Worm (Caenorhabditis elegans): ENCODE measurements around the gene srsx-18.

The srsx-18 gene

DNA sequence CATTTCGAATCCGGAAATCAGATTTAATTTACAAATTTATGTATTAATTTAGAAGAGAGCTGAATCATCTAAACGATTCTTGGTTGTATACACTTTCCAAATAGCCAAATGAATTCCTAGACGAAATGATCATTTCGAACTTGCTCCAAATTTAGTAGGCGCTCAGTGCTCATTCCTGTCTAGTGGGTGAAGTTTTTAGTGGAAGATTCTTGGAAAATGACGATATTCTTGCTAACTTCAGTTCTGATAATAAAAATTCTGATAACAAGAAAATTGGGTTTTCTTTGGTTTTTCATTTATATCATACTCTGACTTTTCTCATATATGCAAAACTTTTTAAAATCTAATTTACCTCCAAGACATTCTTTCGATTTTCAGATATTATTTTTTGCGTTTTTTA, 575 bp upstream of the srsx-18 start:
- TF ChIP-seq nhr-71 (tag; optimal IDR thresholded peaks at IDR 0.05) (peak; percentile 47), ceh-82 (tag; optimal IDR thresholded peaks at IDR 0.05) (no peak), fkh-8 (tag; optimal IDR thresholded peaks at IDR 0.05) (peak; percentile 38), dsc-1 (tag; optimal IDR thresholded peaks at IDR 0.05) (peak; percentile 75), nhr-47 (tag; optimal IDR thresholded peaks at IDR 0.05) (peak; percentile 63)

ce11 chrV:5927347-5927746, 5.0 kb downstream of the srsx-18 start, which contains the start of gene srsx-17:
Gene srsx-17, plus strand, starts transcription at chrV:5927647.
- no peak for TF ChIP-seq ztf-4 (tag; optimal IDR thresholded peaks at IDR 0.05)
- TF ChIP-seq fkh-8 (tag; optimal IDR thresholded peaks at IDR 0.05), result no peak
- TF ChIP-seq efl-1 (optimal IDR thresholded peaks at IDR 0.05), result no peak
- peak in 1 of 2 experiments; percentile 18 for TF ChIP-seq efl-1 (GFP tag; optimal IDR thresholded peaks at IDR 0.05 in 1 of 2)

- TF ChIP-seq efl-1 (optimal IDR thresholded peaks at IDR 0.05), result no peak
- TF ChIP-seq efl-1 (GFP tag; optimal IDR thresholded peaks at IDR 0.05 in 1 of 2), result peak in 1 of 2 experiments; percentile 89
- TF ChIP-seq pax-3 (tag; optimal IDR thresholded peaks at IDR 0.05), result no peak
Observed at ce11 chrV:5928006-5928405, 5.7 kb downstream of the srsx-18 start.

ce11 chrV:5930588-5930987, 8.3 kb downstream of the srsx-18 start, which contains the start of gene galt-1:
Gene galt-1, plus strand, starts transcription at chrV:5930905.
- TF ChIP-seq elt-2 (tag; optimal IDR thresholded peaks at IDR 0.05) (peak; percentile 37), lin-39 (tag; optimal IDR thresholded peaks at IDR 0.05) (no peak)

- TF ChIP-seq nhr-20 (tag; optimal IDR thresholded peaks at IDR 0.05) (no peak), ceh-88 (GFP tag; IDR thresholded peaks at IDR 0.05) (no peak), ztf-11 (tag; optimal IDR thresholded peaks at IDR 0.05) (no peak), ces-1 (GFP tag; optimal IDR thresholded peaks at IDR 0.05) (no peak), elt-3 (tag; optimal IDR thresholded peaks at IDR 0.05) (no peak), fkh-8 (tag; optimal IDR thresholded peaks at IDR 0.05) (no peak), blmp-1 (tag; optimal IDR thresholded peaks at IDR 0.05) (no peak), unc-130 (tag; optimal IDR thresholded peaks at IDR 0.05) (no peak), mdl-1 (tag; optimal IDR thresholded peaks at IDR 0.05) (no peak), irx-1 (tag; optimal IDR thresholded peaks at IDR 0.05) (no peak), mef-2 (tag; optimal IDR thresholded peaks at IDR 0.05) (no peak), zip-4 (GFP tag; optimal IDR thresholded peaks at IDR 0.05) (no peak), lin-35 (GFP tag; optimal IDR thresholded peaks at IDR 0.05) (no peak), hlh-17 (GFP tag; optimal IDR thresholded peaks at IDR 0.05; ENCODE audit: borderline replicate concordance) (no peak), unc-30 (tag; optimal IDR thresholded peaks at IDR 0.05) (no peak), hpl-2 (GFP tag; optimal IDR thresholded peaks at IDR 0.05) (no peak), F16B12.6 (tag; optimal IDR thresholded peaks at IDR 0.05) (no peak)
Observed at ce11 chrV:5936691-5937090, 14.4 kb downstream of the srsx-18 start, which contains the start of the genes M03F8.5 and M03F8.7. Gene M03F8.5, minus strand, starts transcription at chrV:5936791. Gene M03F8.7, plus strand, starts transcription at chrV:5936939.

- peak; percentile 69 for TF ChIP-seq aly-2 (tag; optimal IDR thresholded peaks at IDR 0.05)
- 0 out of 2 replicates have a peak, but pooled peaks have one; percentile 34 for TF ChIP-seq mab-9 (GFP tag; IDR thresholded peaks at IDR 0.05)
- TF ChIP-seq F16B12.6 (tag; optimal IDR thresholded peaks at IDR 0.05), result peak; percentile 30
- peak; percentile 57 to 73 (median 59) for TF ChIP-seq ceh-82 (tag; optimal IDR thresholded peaks at IDR 0.05)
- TF ChIP-seq nhr-28 (tag; optimal IDR thresholded peaks at IDR 0.05), result no peak
- TF ChIP-seq nhr-90 (tag; optimal IDR thresholded peaks at IDR 0.05; ENCODE audit: poor library complexity), result peak; percentile 59
- TF ChIP-seq lin-15B (tag; optimal IDR thresholded peaks at IDR 0.05), result no peak
- TF ChIP-seq jun-1 (tag; optimal IDR thresholded peaks at IDR 0.05), result peak; percentile 35
- no peak for TF ChIP-seq pqm-1 (tag; optimal IDR thresholded peaks at IDR 0.05)
- peak; percentile 68 for TF ChIP-seq skn-1 (tag; optimal IDR thresholded peaks at IDR 0.05)
- TF ChIP-seq unc-86 (tag; optimal IDR thresholded peaks at IDR 0.05), result peak; percentile 68
- TF ChIP-seq ceh-63 (GFP tag; optimal IDR thresholded peaks at IDR 0.05), result no peak
- no peak for TF ChIP-seq nhr-237 (tag; optimal IDR thresholded peaks at IDR 0.05)
- TF ChIP-seq sptf-1 (tag; optimal IDR thresholded peaks at IDR 0.05), result no peak
- TF ChIP-seq nhr-71 (tag; optimal IDR thresholded peaks at IDR 0.05), result peak; percentile 76
- peak; percentile 68 for TF ChIP-seq irx-1 (tag; optimal IDR thresholded peaks at IDR 0.05)
- peak; percentile 68 for TF ChIP-seq grh-1 (GFP tag; IDR thresholded peaks at IDR 0.05)
- peak; percentile 72 for TF ChIP-seq dsc-1 (tag; optimal IDR thresholded peaks at IDR 0.05)
- peak; percentile 25 for TF ChIP-seq vab-15 (tag; optimal IDR thresholded peaks at IDR 0.05)
- no peak for TF ChIP-seq elt-2 (tag; optimal IDR thresholded peaks at IDR 0.05)
- no peak for TF ChIP-seq alr-1 (tag; optimal IDR thresholded peaks at IDR 0.05; ENCODE audit: borderline replicate concordance)
- no peak for TF ChIP-seq mef-2 (tag; optimal IDR thresholded peaks at IDR 0.05)
Observed at ce11 chrV:5939503-5940072, 17.3 kb downstream of the srsx-18 start, which contains the start of gene syf-3. Gene syf-3, plus strand, starts transcription at chrV:5940022.

All from whole organism, L1 larva.